Worm (Caenorhabditis elegans): Measurements from ENCODE around the gene ceh-81.

The ceh-81 gene

DNA sequence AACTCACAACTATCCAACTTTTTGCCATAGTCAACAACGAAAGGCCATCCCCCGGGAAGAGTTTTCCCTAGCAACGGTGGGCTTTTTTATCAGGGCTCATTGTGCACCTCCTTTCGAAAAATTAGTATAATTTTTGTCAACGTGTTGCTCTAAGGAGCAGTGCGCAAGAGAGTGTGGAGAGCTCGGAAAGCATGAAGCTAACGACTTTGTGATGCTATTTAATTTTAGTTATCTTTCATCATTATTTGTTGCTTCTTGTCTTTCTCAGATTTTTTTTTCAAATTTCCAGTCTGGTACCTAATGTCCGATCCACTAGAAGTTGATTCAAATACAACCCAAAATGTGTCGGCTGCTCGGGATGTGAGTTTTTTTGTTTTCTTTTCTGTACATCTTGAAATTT, at the start of gene ceh-81:
Gene ceh-81, plus strand, starts transcription at position 301 of the 400 bp plus-strand sequence.
- no peak for TF ChIP-seq fos-1 (tag; optimal IDR thresholded peaks at IDR 0.05)
- no peak for TF ChIP-seq elt-3 (tag; optimal IDR thresholded peaks at IDR 0.05)
- no peak for TF ChIP-seq tbx-2 (tag; optimal IDR thresholded peaks at IDR 0.05)

- TF ChIP-seq lir-3 (tag; optimal IDR thresholded peaks at IDR 0.05; ENCODE audit: poor library complexity) (no peak), sptf-1 (tag; optimal IDR thresholded peaks at IDR 0.05) (no peak), alr-1 (tag; optimal IDR thresholded peaks at IDR 0.05; ENCODE audit: borderline replicate concordance) (no peak), lin-13 (GFP tag; optimal IDR thresholded peaks at IDR 0.05) (no peak), ets-5 (GFP tag; IDR thresholded peaks at IDR 0.05) (no peak), egl-27 (tag; optimal IDR thresholded peaks at IDR 0.05) (no peak), ceh-8 (GFP tag; optimal IDR thresholded peaks at IDR 0.05) (no peak), blmp-1 (tag; optimal IDR thresholded peaks at IDR 0.05) (no peak), nhr-47 (tag; optimal IDR thresholded peaks at IDR 0.05) (no peak), isw-1 (GFP tag; IDR thresholded peaks at IDR 0.05) (no peak), nhr-90 (tag; optimal IDR thresholded peaks at IDR 0.05; ENCODE audit: poor library complexity) (no peak)
Observed at ce11 chrII:1682218-1682617, 48.0 kb upstream of the ceh-81 start, which contains the start of gene fbxb-26. Gene fbxb-26 (plus strand): TSS chrII:1682518.

ce11 chrII:1683742-1684141, 46.5 kb upstream of the ceh-81 start, which contains the start of gene fbxb-25:
Gene fbxb-25 (plus strand): TSS chrII:1684042.
- TF ChIP-seq lin-39 (tag; optimal IDR thresholded peaks at IDR 0.05) (no peak), nhr-12 (tag; optimal IDR thresholded peaks at IDR 0.05) (no peak), nhr-77 (tag; optimal IDR thresholded peaks at IDR 0.05) (no peak)

DNA sequence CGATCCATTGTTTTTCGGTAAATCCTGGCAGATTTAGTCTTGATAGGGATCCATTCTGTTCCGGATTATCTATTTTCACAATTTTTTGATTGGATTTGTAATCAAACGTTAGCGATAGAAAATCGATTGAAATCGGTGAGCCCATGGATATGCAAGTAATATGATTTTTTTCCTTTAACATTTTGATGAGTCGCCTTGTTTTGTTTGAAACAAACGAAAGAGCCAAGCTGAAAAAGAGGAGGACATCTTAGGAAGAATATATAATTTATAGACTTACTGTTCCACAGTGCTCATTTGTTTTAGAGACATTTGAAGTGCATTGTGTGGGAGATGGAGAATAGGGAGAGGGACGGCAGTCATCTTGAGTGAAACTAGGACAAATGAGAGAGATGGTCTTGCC, 41.4 kb upstream of the ceh-81 start, which contains the start of the genes fbxb-18 and fbxb-19:
Gene fbxb-18, minus strand, starts transcription at position 101 of the 400 bp plus-strand sequence.
Gene fbxb-19, minus strand, starts transcription at position 369 of the 400 bp plus-strand sequence.
- no peak for TF ChIP-seq isw-1 (GFP tag; IDR thresholded peaks at IDR 0.05)
- TF ChIP-seq swsn-7 (tag; optimal IDR thresholded peaks at IDR 0.05): no peak
- TF ChIP-seq nhr-237 (tag; optimal IDR thresholded peaks at IDR 0.05): no peak
- TF ChIP-seq ceh-8 (GFP tag; optimal IDR thresholded peaks at IDR 0.05): no peak
- no peak for TF ChIP-seq F16B12.6 (tag; optimal IDR thresholded peaks at IDR 0.05)
- no peak for TF ChIP-seq sptf-1 (tag; optimal IDR thresholded peaks at IDR 0.05)
- no peak for TF ChIP-seq ceh-82 (tag; optimal IDR thresholded peaks at IDR 0.05)

- TF ChIP-seq lin-13 (GFP tag; optimal IDR thresholded peaks at IDR 0.05) (no peak), egl-27 (tag; optimal IDR thresholded peaks at IDR 0.05) (no peak), ama-1 (optimal IDR thresholded peaks at IDR 0.05) (no peak)
Observed at ce11 chrII:1691011-1691410, 39.2 kb upstream of the ceh-81 start, which contains the start of gene fbxc-22. Gene fbxc-22 (minus strand): TSS chrII:1691111.

DNA sequence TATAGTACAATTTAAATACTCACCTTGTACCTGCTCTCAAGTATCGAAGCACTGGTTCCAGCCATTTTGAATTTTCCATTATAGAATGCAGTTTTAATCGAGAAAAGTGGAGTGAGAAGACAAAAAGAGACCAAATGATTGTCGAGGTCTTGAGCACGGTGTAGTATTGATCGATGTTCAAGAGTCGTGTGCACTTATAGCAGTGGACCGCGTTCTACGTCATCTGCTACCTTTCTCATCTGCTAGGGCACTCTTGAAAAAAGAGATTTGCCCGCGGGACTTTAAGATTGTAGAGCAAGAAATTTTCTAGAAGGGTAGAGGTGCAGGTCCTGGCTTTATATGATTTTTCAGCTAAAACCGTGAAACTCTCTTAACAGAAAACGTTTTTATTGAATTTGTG, 37.4 kb upstream of the ceh-81 start, which contains the start of gene fbxc-21:
Gene fbxc-21, minus strand, starts transcription at position 101 of the 400 bp plus-strand sequence.
- TF ChIP-seq blmp-1 (tag; optimal IDR thresholded peaks at IDR 0.05): no peak
- TF ChIP-seq mab-9 (GFP tag; IDR thresholded peaks at IDR 0.05): no peak
- no peak for TF ChIP-seq dsc-1 (tag; optimal IDR thresholded peaks at IDR 0.05)
- no peak for TF ChIP-seq ceh-63 (GFP tag; optimal IDR thresholded peaks at IDR 0.05)
- no peak for TF ChIP-seq fkh-8 (tag; optimal IDR thresholded peaks at IDR 0.05)
- TF ChIP-seq ceh-88 (GFP tag; IDR thresholded peaks at IDR 0.05): no peak
- no peak for TF ChIP-seq fkh-10 (GFP tag; optimal IDR thresholded peaks at IDR 0.05)
- no peak for TF ChIP-seq elt-2 (tag; optimal IDR thresholded peaks at IDR 0.05)
- no peak for TF ChIP-seq efl-1 (optimal IDR thresholded peaks at IDR 0.05)
- TF ChIP-seq efl-1 (GFP tag; optimal IDR thresholded peaks at IDR 0.05 in 1 of 2): no peak
- no peak for TF ChIP-seq tlp-1 (tag; optimal IDR thresholded peaks at IDR 0.05)
- TF ChIP-seq snu-23 (GFP tag; optimal IDR thresholded peaks at IDR 0.05): no peak
- no peak for TF ChIP-seq elt-3 (tag; optimal IDR thresholded peaks at IDR 0.05)
- TF ChIP-seq C16A3.4 (tag; optimal IDR thresholded peaks at IDR 0.05): no peak
- TF ChIP-seq nhr-84 (tag; optimal IDR thresholded peaks at IDR 0.05): no peak
- no peak for TF ChIP-seq unc-98 (GFP tag; IDR thresholded peaks at IDR 0.05)

Data from whole organism, L1 larva.